Worm (Caenorhabditis elegans): Measurements from ENCODE around the gene lect-2.
A peak's percentile ranks its signal among the peaks of the same experiment; 100 is the strongest.

lect-2 gene

DNA sequence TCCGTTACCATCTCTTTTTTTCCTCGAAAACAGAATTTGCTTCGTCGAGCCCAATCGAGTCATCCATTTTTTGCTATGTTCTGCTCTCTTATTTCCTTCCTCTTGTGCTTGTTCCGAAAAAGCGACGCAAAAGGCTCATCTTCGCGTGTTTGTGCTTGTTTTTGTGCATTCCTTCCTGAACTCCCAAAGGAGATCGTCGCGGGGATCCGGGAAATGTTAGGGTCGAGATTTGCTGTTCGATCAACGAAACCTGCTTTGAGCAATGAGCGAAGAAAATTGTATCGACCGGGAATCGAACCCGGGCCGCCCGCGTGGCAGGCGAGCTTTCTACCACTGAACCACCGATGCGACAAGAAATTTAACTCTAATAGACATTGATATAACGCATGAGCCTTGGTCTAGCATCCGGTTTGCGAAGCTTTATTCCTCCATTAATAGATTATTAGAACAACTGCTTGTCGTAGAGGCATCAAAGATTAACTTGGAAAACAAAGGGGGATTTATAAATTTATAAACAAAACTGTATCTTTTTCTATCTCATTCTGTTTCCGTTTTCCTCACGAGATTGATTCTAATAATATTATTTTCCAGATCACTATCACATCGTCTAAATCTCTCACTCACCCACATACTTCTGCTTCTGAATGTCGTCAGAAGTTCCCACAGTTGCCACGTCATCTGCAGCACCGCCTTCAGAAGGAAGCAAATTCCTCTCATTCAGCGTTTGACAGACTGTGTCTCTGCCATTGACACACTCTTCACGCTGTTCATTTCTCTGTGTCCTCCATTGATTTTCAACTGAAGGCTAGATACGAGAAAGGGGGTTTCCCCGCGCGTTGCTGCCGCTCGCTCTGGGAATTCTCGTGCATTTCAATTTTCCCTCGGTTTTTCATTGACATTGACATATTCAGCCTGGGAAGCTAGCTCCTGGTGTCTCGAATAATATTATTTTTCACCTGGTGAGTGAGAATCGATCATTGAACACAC is 8.3 kb upstream of the lect-2 start, which contains the start of gene K05F1.6 (continued):
- TF ChIP-seq egl-44 (GFP tag; IDR thresholded peaks at IDR 0.05) (peak; percentile 85), tlf-1 (GFP tag; optimal IDR thresholded peaks at IDR 0.05) (peak; percentile 23), attf-5 (GFP tag; optimal IDR thresholded peaks at IDR 0.05) (peak; percentile 64), Y56A3A.18 (GFP tag; IDR thresholded peaks at IDR 0.05) (no peak; the same call in none of the 2 replicates), aptf-2 (GFP tag; conservative IDR thresholded peaks at IDR 0.05) (no peak), D2030.7 (GFP tag; IDR thresholded peaks at IDR 0.05) (peak; percentile 89), mxl-1 (tag; optimal IDR thresholded peaks at IDR 0.05) (peak; percentile 76), ztf-26 (tag; optimal IDR thresholded peaks at IDR 0.05) (peak; percentile 63), mel-28 (tag; optimal IDR thresholded peaks at IDR 0.05; ENCODE audit: borderline replicate concordance) (no peak), somi-1 (GFP tag; optimal IDR thresholded peaks at IDR 0.05) (peak; percentile 82), nhr-80 (tag; optimal IDR thresholded peaks at IDR 0.05) (peak; percentile 81), lin-54 (GFP tag; optimal IDR thresholded peaks at IDR 0.05) (peak; percentile 74), sea-2 (GFP tag; IDR thresholded peaks at IDR 0.05) (no peak), bed-1 (GFP tag; IDR thresholded peaks at IDR 0.05) (no peak), dpl-1 (GFP tag; optimal IDR thresholded peaks at IDR 0.05) (no peak), nfya-1 (tag; optimal IDR thresholded peaks at IDR 0.05; ENCODE audit: borderline replicate concordance, insufficient read depth) (no peak), Y95B8A.8 (GFP tag; IDR thresholded peaks at IDR 0.05) (peak; percentile 70), F57A8.1 (GFP tag; optimal IDR thresholded peaks at IDR 0.05) (peak; percentile 30), nfya-2 (GFP tag; IDR thresholded peaks at IDR 0.05) (0 out of 2 replicates have a peak, but pooled peaks have one; percentile 23), attf-6 (GFP tag; IDR thresholded peaks at IDR 0.05) (peak; percentile 77; the same call in 1 of the 2 replicates), lin-26 (GFP tag; IDR thresholded peaks at IDR 0.05) (peak; percentile 95), ceh-40 (GFP tag; IDR thresholded peaks at IDR 0.05) (0 out of 2 replicates have a peak, but pooled peaks have one; percentile 34), K12H6.12 (tag; optimal IDR thresholded peaks at IDR 0.05) (peak; percentile 69), ceh-58 (GFP tag; IDR thresholded peaks at IDR 0.05) (no peak), F37B4.10 (GFP tag; IDR thresholded peaks at IDR 0.05) (no peak), B0019.2 (GFP tag; conservative IDR thresholded peaks at IDR 0.05) (0 out of 2 replicates have a peak, but pooled peaks have one; percentile 55), snpc-4 (GFP tag; optimal IDR thresholded peaks at IDR 0.05) (peak; percentile 55), snpc-4 (tag; optimal IDR thresholded peaks at IDR 0.05) (peak in 3 of 4 experiments; percentile 76 to 81 (median 77)), efl-1 (GFP tag; optimal IDR thresholded peaks at IDR 0.05) (no peak), K11D2.4 (GFP tag; IDR thresholded peaks at IDR 0.05) (no peak), nhr-179 (tag; optimal IDR thresholded peaks at IDR 0.05) (peak; percentile 33), let-526 (GFP tag; IDR thresholded peaks at IDR 0.05) (peak; percentile 67; the same call in 1 of the 2 replicates), Y53F4B.3 (GFP tag; IDR thresholded peaks at IDR 0.05) (peak; percentile 60; the same call in 1 of the 2 replicates), madf-3 (GFP tag; IDR thresholded peaks at IDR 0.05) (0 out of 2 replicates have a peak, but pooled peaks have one; percentile 43), ztf-22 (GFP tag; optimal IDR thresholded peaks at IDR 0.05) (peak; percentile 12), zfh-2 (GFP tag; conservative IDR thresholded peaks at IDR 0.05) (no peak; the same call in 1 of the 2 replicates), hlh-26 (GFP tag; conservative IDR thresholded peaks at IDR 0.05) (no peak), hmg-20 (GFP tag; IDR thresholded peaks at IDR 0.05) (peak; percentile 18; the same call in 1 of the 2 replicates), B0336.3 (GFP tag; IDR thresholded peaks at IDR 0.05) (peak; percentile 83; the same call in 1 of the 2 replicates), egl-18 (GFP tag; IDR thresholded peaks at IDR 0.05) (no peak; the same call in 1 of the 2 replicates), F55B11.4 (tag; optimal IDR thresholded peaks at IDR 0.05; ENCODE audit: borderline replicate concordance, insufficient read depth) (no peak), nhr-90 (tag; optimal IDR thresholded peaks at IDR 0.05) (peak; percentile 95), pha-4 (tag; optimal IDR thresholded peaks at IDR 0.05) (no peak), B0035.1 (tag; optimal IDR thresholded peaks at IDR 0.05) (peak; percentile 72), Y53G8AR.9 (GFP tag; conservative IDR thresholded peaks at IDR 0.05) (peak; percentile 77; the same call in 1 of the 2 replicates), zim-3 (tag; optimal IDR thresholded peaks at IDR 0.05) (peak; percentile 94)
